Worm (Caenorhabditis elegans): ENCODE results near the gene C18E9.2.

ce11 chrII:8926451-8926850 is 38.4 kb upstream of the C18E9.2 start, which contains the start of gene B0457.2:
- TF ChIP-seq nhr-12 (tag; optimal IDR thresholded peaks at IDR 0.05) (no peak), mdl-1 (tag; optimal IDR thresholded peaks at IDR 0.05) (no peak), lin-39 (tag; optimal IDR thresholded peaks at IDR 0.05) (no peak), zag-1 (tag; optimal IDR thresholded peaks at IDR 0.05) (no peak), dmd-4 (tag; optimal IDR thresholded peaks at IDR 0.05) (no peak), nhr-10 (tag; optimal IDR thresholded peaks at IDR 0.05) (no peak), lin-13 (GFP tag; optimal IDR thresholded peaks at IDR 0.05) (no peak), fos-1 (tag; optimal IDR thresholded peaks at IDR 0.05) (no peak), blmp-1 (tag; optimal IDR thresholded peaks at IDR 0.05; ENCODE audit: insufficient read depth) (no peak)
